Worm (Caenorhabditis elegans) whole organism, L4 larva: Measurements from ENCODE around the gene C49C3.20.

Source experiments
- D1046.2 ChIP-seq: fragments of 200-800 bp; sonication (Bioruptor generic); IDR thresholded peaks from 2 replicates; pipeline ENCODE4 v1.3.6; 2022; ENCODE audit warnings: missing genetic modification characterization, missing compliant biosample characterization
- F44E2.7 ChIP-seq: fragments of 200-800 bp; sonication (Bioruptor generic); IDR thresholded peaks from 2 replicates; pipeline ENCODE4 v2.1.2; 2022; ENCODE audit warnings: missing genetic modification characterization, missing compliant biosample characterization
- T20F7.1 ChIP-seq: fragments of 200-800 bp; sonication (Bioruptor generic); optimal IDR thresholded peaks from 2 replicates; lab custom pipeline; 2018; ENCODE audit warnings: mild to moderate bottlenecking, missing genetic modification characterization, missing compliant biosample characterization
- Y105C5A.15 ChIP-seq: fragments of 200-800 bp; sonication (Bioruptor generic); IDR thresholded peaks from 2 replicates; pipeline ENCODE4 v1.3.6; 2022; ENCODE audit warnings: missing genetic modification characterization, missing compliant biosample characterization
- Y48G9A.11 ChIP-seq: fragments of 200-800 bp; sonication (Bioruptor generic); IDR thresholded peaks from 2 replicates; pipeline ENCODE4 v1.3.6; 2022; ENCODE audit warnings: missing genetic modification reagents, missing genetic modification characterization, missing compliant biosample characterization
- aha-1 ChIP-seq: fragments of 150-350 bp; peaks from one replicate; lab custom pipeline; 2014; ENCODE audit warnings: missing biosample characterization, missing genetic modification characterization
- ama-1 ChIP-seq: fragments of 150-350 bp; optimal IDR thresholded peaks from 2 replicates; lab custom pipeline; 2014; ENCODE audit warnings: inconsistent platforms, mixed read lengths
- arid-1 ChIP-seq: fragments of 200-800 bp; sonication (Bioruptor generic); conservative IDR thresholded peaks from 2 replicates; pipeline ENCODE4 v1.3.6; 2022; ENCODE audit warnings: missing genetic modification reagents, missing genetic modification characterization, missing compliant biosample characterization
- ceh-20 ChIP-seq: fragments of 200-800 bp; sonication (Bioruptor generic); IDR thresholded peaks from 2 replicates; pipeline ENCODE4 v1.3.6; 2022; ENCODE audit warnings: missing genetic modification reagents, missing genetic modification characterization, missing compliant biosample characterization
- ceh-62 ChIP-seq: sonication (generic microtip); optimal IDR thresholded peaks from 2 replicates; lab custom pipeline; 2017; ENCODE audit warnings: missing biosample characterization, missing genetic modification characterization
- ces-1 ChIP-seq: fragments of 150-350 bp; sonication (generic microtip); optimal IDR thresholded peaks from 4 replicates; lab custom pipeline; 2014; ENCODE audit warnings: missing biosample characterization, missing genetic modification reagents, missing genetic modification characterization
- cey-2 ChIP-seq: sonication (generic microtip); optimal IDR thresholded peaks from 3 replicates; lab custom pipeline; 2017; ENCODE audit warnings: missing genetic modification characterization, mild to moderate bottlenecking, missing compliant biosample characterization, antibody characterized with exemption, borderline replicate concordance; ENCODE audit not compliant: insufficient read depth
- ctbp-1 ChIP-seq: fragments of 200-800 bp; sonication (Bioruptor generic); IDR thresholded peaks from 2 replicates; pipeline ENCODE4 v1.3.6; 2022; ENCODE audit warnings: missing genetic modification reagents, missing genetic modification characterization, missing compliant biosample characterization
- daf-12 ChIP-seq: fragments of 150-350 bp; optimal IDR thresholded peaks from 2 replicates; lab custom pipeline; 2014; ENCODE audit warnings: missing biosample characterization, missing genetic modification reagents, missing genetic modification characterization
- dmd-9 ChIP-seq: fragments of 200-800 bp; sonication (Bioruptor generic); IDR thresholded peaks from 2 replicates; pipeline ENCODE4 v1.3.6; 2022; ENCODE audit warnings: missing genetic modification reagents, missing genetic modification characterization, missing compliant biosample characterization
- dve-1 ChIP-seq: sonication (generic microtip); optimal IDR thresholded peaks from 2 replicates; lab custom pipeline; 2017; ENCODE audit warnings: antibody characterized with exemption, mild to moderate bottlenecking, missing genetic modification characterization, missing compliant biosample characterization; ENCODE audit not compliant: insufficient read depth
- fkh-10 ChIP-seq: fragments of 150-350 bp; optimal IDR thresholded peaks from 2 replicates; lab custom pipeline; 2014; ENCODE audit warnings: missing biosample characterization, missing genetic modification reagents, missing genetic modification characterization
- hmg-1.1 ChIP-seq: fragments of 200-800 bp; sonication (Bioruptor generic); IDR thresholded peaks from 2 replicates; pipeline ENCODE4 v1.3.6; 2022; ENCODE audit warnings: missing genetic modification reagents, missing genetic modification characterization, missing compliant biosample characterization
- lin-1 ChIP-seq: fragments of 200-800 bp; sonication (Bioruptor generic); IDR thresholded peaks from 2 replicates; pipeline ENCODE4 v1.3.6; 2022; ENCODE audit warnings: missing genetic modification reagents, missing genetic modification characterization, missing compliant biosample characterization
- lsy-2 ChIP-seq, 2 experiments: fragments of 150-350 bp in 1 of 2; sonication (generic microtip) in 1 of 2; optimal IDR thresholded peaks; 2 replicates each; lab custom pipeline; 2014 to 2017; ENCODE audit warnings: missing biosample characterization in 2 of 2, missing genetic modification characterization in 2 of 2
- madf-5 ChIP-seq, 2 experiments: fragments of 200-800 bp; sonication (Bioruptor generic); IDR thresholded peaks; 2 replicates each; pipeline ENCODE4 v1.3.6; 2022; ENCODE audit warnings: missing compliant biosample characterization in 2 of 2, missing genetic modification characterization in 2 of 2
- mdt-29 ChIP-seq: fragments of 200-800 bp; sonication (Bioruptor generic); IDR thresholded peaks from 2 replicates; pipeline ENCODE4 v1.3.6; 2022; ENCODE audit warnings: missing genetic modification reagents, missing genetic modification characterization, missing compliant biosample characterization
- nhr-28 ChIP-seq: fragments of 150-350 bp; optimal IDR thresholded peaks from 2 replicates; lab custom pipeline; 2014; ENCODE audit warnings: missing biosample characterization, missing genetic modification characterization
- nhr-41 ChIP-seq: fragments of 200-800 bp; sonication (Bioruptor generic); IDR thresholded peaks from 2 replicates; pipeline ENCODE4 v1.3.6; 2022; ENCODE audit warnings: missing genetic modification reagents, missing genetic modification characterization, missing compliant biosample characterization
- nhr-6 ChIP-seq: fragments of 150-350 bp; optimal IDR thresholded peaks from 2 replicates; lab custom pipeline; 2014; ENCODE audit warnings: missing biosample characterization, missing genetic modification characterization
- nhr-76 ChIP-seq: fragments of 150-350 bp; optimal IDR thresholded peaks from 2 replicates; lab custom pipeline; 2014; ENCODE audit warnings: missing biosample characterization, missing genetic modification characterization
- nhr-77 ChIP-seq: fragments of 150-350 bp; optimal IDR thresholded peaks from 2 replicates; lab custom pipeline; 2014; ENCODE audit warnings: missing biosample characterization, missing genetic modification characterization
- pha-4 ChIP-seq, 2 experiments: fragments of 150-350 bp in 1 of 2; fragments of 200-800 bp in 1 of 2; sonication (Bioruptor generic) in 1 of 2; IDR thresholded peaks in 1 of 2; optimal IDR thresholded peaks in 1 of 2; 2 replicates each; pipeline versions ENCODE4 v1.3.6 to Lab custom; 2014 to 2022; ENCODE audit warnings: missing genetic modification characterization in 2 of 2, missing genetic modification reagents in 2 of 2, missing biosample characterization in 1 of 2, missing compliant biosample characterization in 1 of 2
- php-3 ChIP-seq: fragments of 200-800 bp; sonication (Bioruptor generic); IDR thresholded peaks from 2 replicates; pipeline ENCODE4 v1.3.6; 2022; ENCODE audit warnings: missing genetic modification reagents, missing genetic modification characterization, missing compliant biosample characterization
- pqm-1 ChIP-seq: sonication (generic microtip); optimal IDR thresholded peaks from 2 replicates; lab custom pipeline; 2017; ENCODE audit warnings: missing biosample characterization, missing genetic modification characterization
- sdz-12 ChIP-seq: fragments of 200-800 bp; sonication (Bioruptor generic); optimal IDR thresholded peaks from 2 replicates; lab custom pipeline; 2018; ENCODE audit warnings: mild to moderate bottlenecking, missing genetic modification characterization, missing compliant biosample characterization
- set-16 ChIP-seq: fragments of 200-800 bp; sonication (Bioruptor generic); IDR thresholded peaks from 2 replicates; pipeline ENCODE4 v1.3.6; 2022; ENCODE audit warnings: missing genetic modification reagents, missing genetic modification characterization, missing compliant biosample characterization
- snpc-1.2 ChIP-seq: fragments of 200-800 bp; sonication (Bioruptor generic); IDR thresholded peaks from 2 replicates; pipeline ENCODE4 v1.3.6; 2022; ENCODE audit warnings: missing genetic modification reagents, missing genetic modification characterization, missing compliant biosample characterization
- snpc-4 ChIP-seq: fragments of 150-350 bp; optimal IDR thresholded peaks from 2 replicates; lab custom pipeline; 2014; ENCODE audit warnings: missing biosample characterization, missing genetic modification characterization
- spr-1 ChIP-seq: sonication (generic microtip); optimal IDR thresholded peaks from 2 replicates; lab custom pipeline; 2016; ENCODE audit warnings: mild to moderate bottlenecking, missing genetic modification characterization, missing compliant biosample characterization
- unc-39 ChIP-seq: sonication (generic microtip); optimal IDR thresholded peaks from 2 replicates; lab custom pipeline; 2017; ENCODE audit warnings: missing biosample characterization, missing genetic modification characterization
- vab-7 ChIP-seq: fragments of 200-800 bp; sonication (Bioruptor generic); IDR thresholded peaks from 2 replicates; pipeline ENCODE4 v1.3.6; 2022; ENCODE audit warnings: missing genetic modification reagents, missing genetic modification characterization, missing compliant biosample characterization
- zag-1 ChIP-seq: fragments of 150-350 bp; optimal IDR thresholded peaks from 2 replicates; lab custom pipeline; 2014; ENCODE audit warnings: missing biosample characterization, missing genetic modification characterization
- zfp-3 ChIP-seq: fragments of 200-800 bp; sonication (Bioruptor generic); conservative IDR thresholded peaks from 2 replicates; pipeline ENCODE4 v1.3.6; 2022; ENCODE audit warnings: missing genetic modification reagents, missing genetic modification characterization, missing compliant biosample characterization

C49C3.20 gene

DNA sequence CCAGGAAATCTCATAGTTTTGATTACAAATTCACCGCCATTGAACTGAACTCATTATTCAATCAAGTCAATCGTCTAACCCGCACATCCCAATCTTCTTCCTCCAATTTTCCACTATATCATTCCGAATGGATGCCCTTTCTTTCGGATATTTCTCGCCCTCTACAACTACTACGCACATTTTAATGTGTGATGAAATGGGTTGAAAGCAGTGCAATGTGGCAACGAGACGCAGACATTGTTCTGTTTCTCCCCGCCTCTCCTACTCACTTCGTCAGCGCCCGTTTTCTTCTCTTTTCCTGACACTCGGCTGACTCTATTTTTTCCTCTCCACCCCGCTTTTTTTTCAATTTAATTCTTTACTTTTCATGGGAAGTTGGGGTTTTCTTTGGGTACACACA, 47.7 kb downstream of the C49C3.20 start (continued):
- TF ChIP-seq ceh-62 (tag; lab: Kevin White, UChicago) (no peak), sdz-12 (GFP tag; lab: Kevin White, UChicago) (no peak), aha-1 (tag; lab: Kevin White, UChicago) (peak; percentile 97), ceh-20 (GFP tag; lab: Robert Waterston, UW) (no peak), dmd-9 (no peak), pqm-1 (tag; lab: Kevin White, UChicago) (no peak), snpc-4 (tag; lab: Kevin White, UChicago) (no peak), Y105C5A.15 (GFP tag; lab: Robert Waterston, UW) (no peak), D1046.2 (GFP tag; lab: Robert Waterston, UW) (no peak), zfp-3 (no peak), fkh-10 (GFP tag; lab: Kevin White, UChicago) (no peak), hmg-1.1 (GFP tag; lab: Robert Waterston, UW) (peak; percentile 72), lsy-2 (tag; optimal IDR thresholded peaks at IDR 0.05; lab: Kevin White, UChicago) (peak in 1 of 2 experiments; percentile 23), php-3 (GFP tag; lab: Robert Waterston, UW) (no peak), nhr-41 (GFP tag; lab: Robert Waterston, UW) (no peak), daf-12 (tag; lab: Kevin White, UChicago) (no peak), T20F7.1 (no peak), dve-1 (tag; lab: Kevin White, UChicago) (peak; percentile 17), arid-1 (GFP tag; lab: Robert Waterston, UW) (no peak), madf-5 (GFP tag; IDR thresholded peaks at IDR 0.05; lab: Robert Waterston, UW) (no peak), unc-39 (tag; lab: Kevin White, UChicago) (no peak), F44E2.7 (no peak), ama-1 (lab: Kevin White, UChicago) (peak; percentile 29), mdt-29 (no peak), pha-4 (GFP tag; IDR thresholded peaks at IDR 0.05; lab: Robert Waterston, UW) (no peak), pha-4 (tag; optimal IDR thresholded peaks at IDR 0.05; lab: Kevin White, UChicago) (no peak), snpc-1.2 (peak; percentile 51), lin-1 (GFP tag; lab: Robert Waterston, UW) (no peak), zag-1 (no peak), ces-1 (GFP tag; lab: Kevin White, UChicago) (no peak), ctbp-1 (GFP tag; lab: Robert Waterston, UW) (no peak), spr-1 (no peak), Y48G9A.11 (GFP tag; lab: Robert Waterston, UW) (no peak), nhr-76 (tag; lab: Kevin White, UChicago) (no peak), nhr-77 (tag; lab: Kevin White, UChicago) (no peak)
- TF ChIP-seq, all 104 proteins: peak for 18

DNA sequence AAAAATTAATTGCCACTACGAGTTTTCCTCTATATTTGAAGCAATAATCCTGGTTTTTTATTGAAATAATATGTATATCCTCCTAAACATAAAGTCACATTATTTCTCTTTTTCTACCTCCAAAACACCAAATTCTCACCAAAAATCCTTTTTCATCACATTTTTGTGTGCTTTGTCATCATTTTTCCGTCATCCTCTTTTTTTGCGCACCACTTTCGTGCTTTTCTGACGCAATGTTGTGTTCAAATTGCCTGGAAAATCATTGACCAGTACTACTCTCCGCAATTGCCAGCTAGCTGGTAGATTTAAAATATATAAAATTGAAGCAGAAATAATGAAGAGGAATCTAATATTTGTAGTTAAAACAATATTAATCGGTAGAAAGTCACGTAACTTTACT, 48.2 kb downstream of the C49C3.20 start:
- TF ChIP-seq zag-1 (no peak), spr-1 (no peak), nhr-28 (tag; lab: Kevin White, UChicago) (no peak), vab-7 (GFP tag; lab: Robert Waterston, UW) (no peak), nhr-77 (tag; lab: Kevin White, UChicago) (no peak), cey-2 (no peak), set-16 (GFP tag; lab: Robert Waterston, UW) (no peak), unc-39 (tag; lab: Kevin White, UChicago) (no peak), nhr-6 (no peak), zfp-3 (no peak)
